Fruit fly (Drosophila melanogaster) Kc167 (cell line): ENCODE measurements around the gene Npc2e.

Experiments
- Myc ChIP-seq: fragments of >200 bp; optimal IDR thresholded peaks from 2 replicates; lab custom pipeline; 2017; ENCODE audit warnings: missing external identifiers
- Sin3A ChIP-seq: fragments of >200 bp; optimal IDR thresholded peaks from 2 replicates; lab custom pipeline; 2018; ENCODE audit warnings: missing external identifiers
- h ChIP-seq: fragments of >200 bp; optimal IDR thresholded peaks from 3 replicates; lab custom pipeline; 2018; ENCODE audit warnings: missing external identifiers
- insv ChIP-seq: fragments of >200 bp; optimal IDR thresholded peaks from 3 replicates; lab custom pipeline; 2018; ENCODE audit warnings: missing external identifiers
- psq ChIP-seq: fragments of >200 bp; optimal IDR thresholded peaks from 2 replicates; lab custom pipeline; 2017; ENCODE audit warnings: missing external identifiers
- ttk ChIP-seq: sonication (Bioruptor generic); optimal IDR thresholded peaks from 2 replicates; lab custom pipeline; 2017; ENCODE audit warnings: missing external identifiers

DNA sequence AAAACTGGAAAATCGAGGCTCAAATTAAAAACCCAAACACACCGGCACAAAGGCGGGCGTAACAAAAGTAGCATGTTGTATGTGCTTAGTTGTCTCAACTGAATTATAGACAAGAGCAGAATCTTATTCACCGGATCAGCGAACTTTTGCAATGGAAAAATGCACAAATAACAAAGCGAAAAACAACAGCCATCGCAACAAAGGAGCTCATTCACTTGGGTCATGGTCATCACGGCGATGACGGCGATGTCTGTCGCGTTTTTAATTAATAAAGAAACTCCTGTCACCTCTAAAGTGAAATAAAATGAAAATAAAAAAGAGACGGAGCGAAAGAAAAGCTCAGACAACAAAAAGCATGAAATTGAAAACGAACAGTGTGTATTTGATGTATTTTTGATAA lies 13.9 kb upstream of the Npc2e start:
- TF ChIP-seq psq: no peak
- no peak for TF ChIP-seq Myc (lab: Kevin White, UChicago)
- no peak for TF ChIP-seq h
- no peak for TF ChIP-seq ttk
- TF ChIP-seq insv (lab: Kevin White, UChicago): no peak
- TF ChIP-seq Sin3A (lab: Kevin White, UChicago): no peak
